Fruit fly (Drosophila melanogaster): ENCODE measurements around the gene CG8475.

CG8475 gene

dm6 chr2L:8204996-8205567 is 8.4 kb upstream of the CG8475 start, which contains the start of gene SLC5A11:
SLC5A11 (minus strand) TSS chr2L:8205132.
- peak; percentile 77 for TF ChIP-seq Mnt (GFP tag; optimal IDR thresholded peaks at IDR 0.05)
- peak; percentile 96 for TF ChIP-seq toe (GFP tag; optimal IDR thresholded peaks at IDR 0.05)
- TF ChIP-seq Hr96 (GFP tag; optimal IDR thresholded peaks at IDR 0.05) = peak; percentile 97
- peak; percentile 58 for TF ChIP-seq kay (GFP tag; ENCODE audit: borderline replicate concordance)
- peak; percentile 92 for TF ChIP-seq CG14711 (tag; optimal IDR thresholded peaks at IDR 0.05)
- peak; percentile 99 for TF ChIP-seq CG7045 (GFP tag; optimal IDR thresholded peaks at IDR 0.05)
- TF ChIP-seq cic (GFP tag; optimal IDR thresholded peaks at IDR 0.05) = peak; percentile 98
- peak; percentile 100 for TF ChIP-seq bab1 (GFP tag; optimal IDR thresholded peaks at IDR 0.05)
- TF ChIP-seq CG1620 (GFP tag; optimal IDR thresholded peaks at IDR 0.05) = peak; percentile 56
- peak; percentile 84 for TF ChIP-seq CG5204 (GFP tag; optimal IDR thresholded peaks at IDR 0.05)
- no peak for TF ChIP-seq cnc (optimal IDR thresholded peaks at IDR 0.05)
- peak; percentile 96 for TF ChIP-seq CG11617 (GFP tag; optimal IDR thresholded peaks at IDR 0.05)
- TF ChIP-seq pad (GFP tag; optimal IDR thresholded peaks at IDR 0.05) = peak; percentile 87
- TF ChIP-seq CG33017 (tag; optimal IDR thresholded peaks at IDR 0.05) = peak; percentile 98
- peak; percentile 96 for TF ChIP-seq CG7101 (tag; optimal IDR thresholded peaks at IDR 0.05)
- peak; percentile 75 for TF ChIP-seq tj (GFP tag; optimal IDR thresholded peaks at IDR 0.05)
- peak; percentile 96 for TF ChIP-seq CG12768 (GFP tag; optimal IDR thresholded peaks at IDR 0.05)
- TF ChIP-seq Crg-1 (GFP tag; optimal IDR thresholded peaks at IDR 0.05) = peak; percentile 84
- peak; percentile 93 for TF ChIP-seq Clk (GFP tag; optimal IDR thresholded peaks at IDR 0.05)
- peak; percentile 83 for TF ChIP-seq ovo (GFP tag; optimal IDR thresholded peaks at IDR 0.05)

DNA sequence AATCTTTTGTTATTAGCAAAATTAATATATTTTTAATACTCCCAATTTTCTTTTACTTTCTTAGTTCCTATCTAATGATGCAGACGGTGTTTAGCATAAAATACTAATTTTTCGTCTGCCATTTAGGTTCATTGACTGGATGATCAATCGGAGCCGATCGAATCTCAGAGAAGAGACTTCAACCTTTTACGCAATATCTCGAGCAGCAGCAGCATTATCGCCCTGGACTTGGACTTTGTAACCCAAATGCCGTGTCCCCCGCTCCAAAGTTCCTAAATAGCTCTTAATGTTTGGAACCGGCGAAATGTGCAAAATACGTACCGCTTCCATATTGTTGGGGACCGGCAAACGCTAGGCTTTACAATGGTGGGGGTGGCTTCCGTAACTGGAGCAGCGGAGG is 7.6 kb upstream of the CG8475 start:
- TF ChIP-seq CG12768 (GFP tag; optimal IDR thresholded peaks at IDR 0.05) (peak; percentile 60), Crg-1 (GFP tag; optimal IDR thresholded peaks at IDR 0.05) (no peak)

- TF ChIP-seq Crg-1 (GFP tag; optimal IDR thresholded peaks at IDR 0.05) (no peak), CG33017 (tag; optimal IDR thresholded peaks at IDR 0.05) (peak; percentile 62)
These were observed 7.0 kb upstream of the CG8475 start for dm6 chr2L:8203748-8204147.

dm6 chr2L:8202569-8202968 is 5.9 kb upstream of the CG8475 start:
- TF ChIP-seq cic (GFP tag; optimal IDR thresholded peaks at IDR 0.05) = peak; percentile 97
- peak; percentile 91 for TF ChIP-seq CG12768 (GFP tag; optimal IDR thresholded peaks at IDR 0.05)
- TF ChIP-seq CG33017 (tag; optimal IDR thresholded peaks at IDR 0.05) = peak; percentile 20
- TF ChIP-seq ovo (GFP tag; optimal IDR thresholded peaks at IDR 0.05) = no peak
- no peak for TF ChIP-seq kay (GFP tag; ENCODE audit: borderline replicate concordance)

DNA sequence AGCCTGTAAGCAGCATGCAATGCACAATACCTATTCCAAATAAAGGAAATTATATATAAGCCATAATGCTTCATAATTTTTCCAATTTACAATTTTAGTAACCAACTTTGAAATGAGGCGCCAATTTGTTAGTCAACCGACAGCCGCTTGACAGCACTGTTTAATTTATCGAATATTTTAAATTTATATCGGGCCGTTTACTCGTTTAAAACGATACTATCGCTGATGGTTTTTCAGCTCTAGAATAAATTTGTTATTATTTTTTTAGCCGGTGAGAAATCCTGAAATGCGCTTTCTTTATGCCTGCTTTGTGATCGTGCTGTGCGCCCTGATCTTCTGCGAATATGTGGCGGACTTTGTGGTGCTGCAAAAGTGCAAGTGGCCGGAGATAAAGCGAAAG is 2.0 kb upstream of the CG8475 start, which contains the start of gene PGAP5:
TSS of gene PGAP5 (plus strand) at position 126 of the 400 bp plus-strand sequence.
- no peak for TF ChIP-seq CG7045 (GFP tag; optimal IDR thresholded peaks at IDR 0.05)
- TF ChIP-seq CG12768 (GFP tag; optimal IDR thresholded peaks at IDR 0.05) = no peak
- TF ChIP-seq Clk (GFP tag; optimal IDR thresholded peaks at IDR 0.05) = no peak
- TF ChIP-seq tj (GFP tag; optimal IDR thresholded peaks at IDR 0.05) = no peak
- no peak for TF ChIP-seq CG14711 (tag; optimal IDR thresholded peaks at IDR 0.05)
- TF ChIP-seq pad (GFP tag; optimal IDR thresholded peaks at IDR 0.05) = peak; percentile 51
- peak; percentile 59 for TF ChIP-seq Crg-1 (GFP tag; optimal IDR thresholded peaks at IDR 0.05)
- no peak for TF ChIP-seq toe (GFP tag; optimal IDR thresholded peaks at IDR 0.05)
- TF ChIP-seq cic (GFP tag; optimal IDR thresholded peaks at IDR 0.05) = peak; percentile 50
- no peak for TF ChIP-seq CG5204 (GFP tag; optimal IDR thresholded peaks at IDR 0.05)
- TF ChIP-seq bab1 (GFP tag; optimal IDR thresholded peaks at IDR 0.05) = peak; percentile 21
- TF ChIP-seq kay (GFP tag; ENCODE audit: borderline replicate concordance) = no peak
- TF ChIP-seq ovo (GFP tag; optimal IDR thresholded peaks at IDR 0.05) = no peak
- peak; percentile 5 for TF ChIP-seq CG33017 (tag; optimal IDR thresholded peaks at IDR 0.05)
- no peak for TF ChIP-seq cnc (optimal IDR thresholded peaks at IDR 0.05)
- no peak for TF ChIP-seq Hr96 (GFP tag; optimal IDR thresholded peaks at IDR 0.05)
- peak; percentile 33 for TF ChIP-seq Mnt (GFP tag; optimal IDR thresholded peaks at IDR 0.05)
- TF ChIP-seq CG7101 (tag; optimal IDR thresholded peaks at IDR 0.05) = peak; percentile 60
- TF ChIP-seq CG11617 (GFP tag; optimal IDR thresholded peaks at IDR 0.05) = no peak
- TF ChIP-seq CG1620 (GFP tag; optimal IDR thresholded peaks at IDR 0.05) = peak; percentile 61

DNA sequence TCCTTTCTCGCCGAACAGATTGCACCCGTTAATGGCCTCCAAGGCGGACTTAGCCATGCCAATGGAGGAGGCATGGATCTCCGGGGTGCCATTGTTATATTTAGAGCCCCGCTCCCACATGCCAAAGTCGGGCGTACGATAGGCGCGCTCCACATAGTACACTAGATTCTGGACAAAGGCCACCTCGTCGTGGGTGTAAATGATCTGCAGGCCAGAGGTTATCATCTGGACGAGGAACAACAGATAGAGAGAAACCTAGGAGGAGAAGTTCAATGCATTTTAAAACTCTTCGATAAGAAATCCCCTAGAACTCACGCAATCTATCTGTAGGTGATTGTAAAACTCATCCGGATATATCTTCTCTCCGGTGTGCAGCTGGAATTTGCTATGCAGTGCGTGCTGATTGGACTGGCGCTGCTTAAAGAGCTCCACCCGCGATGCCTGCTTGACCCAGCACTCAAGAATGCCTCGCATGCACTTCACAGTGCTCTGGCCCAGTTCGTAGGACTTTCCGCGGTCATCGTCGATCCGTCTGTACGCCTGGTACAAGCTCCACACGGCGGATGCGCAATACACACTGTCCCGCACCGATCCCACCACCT is 895 bp downstream of the CG8475 start:
- TF ChIP-seq CG11617 (GFP tag; optimal IDR thresholded peaks at IDR 0.05) (no peak), pad (GFP tag; optimal IDR thresholded peaks at IDR 0.05) (no peak), Hr96 (GFP tag; optimal IDR thresholded peaks at IDR 0.05) (no peak), Crg-1 (GFP tag; optimal IDR thresholded peaks at IDR 0.05) (no peak), CG7101 (tag; optimal IDR thresholded peaks at IDR 0.05) (no peak), cic (GFP tag; optimal IDR thresholded peaks at IDR 0.05) (no peak), CG7045 (GFP tag; optimal IDR thresholded peaks at IDR 0.05) (no peak), CG14711 (tag; optimal IDR thresholded peaks at IDR 0.05) (no peak), tj (GFP tag; optimal IDR thresholded peaks at IDR 0.05) (no peak), CG5204 (GFP tag; optimal IDR thresholded peaks at IDR 0.05) (no peak)

dm6 chr2L:8190681-8191080 is 6.0 kb downstream of the CG8475 start, which contains the start of gene CG34134:
CG34134 (minus strand) TSS chr2L:8190781.
- TF ChIP-seq Hr96 (GFP tag; optimal IDR thresholded peaks at IDR 0.05) (no peak), Crg-1 (GFP tag; optimal IDR thresholded peaks at IDR 0.05) (no peak), Mnt (GFP tag; optimal IDR thresholded peaks at IDR 0.05) (no peak), CG11617 (GFP tag; optimal IDR thresholded peaks at IDR 0.05) (no peak), bab1 (GFP tag; optimal IDR thresholded peaks at IDR 0.05) (no peak), kay (GFP tag; ENCODE audit: borderline replicate concordance) (no peak), CG14711 (tag; optimal IDR thresholded peaks at IDR 0.05) (no peak), toe (GFP tag; optimal IDR thresholded peaks at IDR 0.05) (no peak), ovo (GFP tag; optimal IDR thresholded peaks at IDR 0.05) (no peak), CG33017 (tag; optimal IDR thresholded peaks at IDR 0.05) (no peak), CG7045 (GFP tag; optimal IDR thresholded peaks at IDR 0.05) (no peak), CG5204 (GFP tag; optimal IDR thresholded peaks at IDR 0.05) (no peak), tj (GFP tag; optimal IDR thresholded peaks at IDR 0.05) (no peak), CG12768 (GFP tag; optimal IDR thresholded peaks at IDR 0.05) (no peak), cnc (optimal IDR thresholded peaks at IDR 0.05) (no peak)
